Worm (Caenorhabditis elegans) whole organism, L2 larva: ENCODE measurements around the gene srh-282.

ENCODE experiments used
- C34F6.9 ChIP-seq: fragments of 150-350 bp; optimal IDR thresholded peaks from 2 replicates; lab custom pipeline; 2014; ENCODE audit warnings: missing biosample characterization, missing genetic modification characterization
- F13H6.1 ChIP-seq: sonication (generic microtip); optimal IDR thresholded peaks from 2 replicates; lab custom pipeline; 2016; ENCODE audit warnings: missing genetic modification characterization, missing compliant biosample characterization
- R02D3.7 ChIP-seq: fragments of 150-350 bp; optimal IDR thresholded peaks from 2 replicates; lab custom pipeline; 2014; ENCODE audit warnings: missing biosample characterization, missing genetic modification characterization
- Y55F3AM.14 ChIP-seq: fragments of 200-800 bp; sonication (Bioruptor generic); optimal IDR thresholded peaks from 2 replicates; lab custom pipeline; 2018; ENCODE audit warnings: mild to moderate bottlenecking, missing genetic modification characterization, missing compliant biosample characterization
- ZK546.5 ChIP-seq: sonication (generic microtip); optimal IDR thresholded peaks from 2 replicates; lab custom pipeline; 2017; ENCODE audit warnings: missing biosample characterization, missing genetic modification characterization
- alr-1 ChIP-seq: fragments of 150-350 bp; optimal IDR thresholded peaks from 2 replicates; lab custom pipeline; 2014; ENCODE audit warnings: missing biosample characterization, missing genetic modification characterization
- aly-2 ChIP-seq: fragments of 150-350 bp; optimal IDR thresholded peaks from 2 replicates; lab custom pipeline; 2014; ENCODE audit warnings: missing biosample characterization, missing genetic modification characterization
- ama-1 ChIP-seq: fragments of 150-350 bp; optimal IDR thresholded peaks from 2 replicates; lab custom pipeline; 2018; ENCODE audit warnings: inconsistent platforms
- blmp-1 ChIP-seq: sonication (generic microtip); optimal IDR thresholded peaks from 2 replicates; lab custom pipeline; 2017; ENCODE audit warnings: missing genetic modification characterization, mild to moderate bottlenecking, missing compliant biosample characterization, antibody characterized with exemption, moderate library complexity; ENCODE audit not compliant: insufficient read depth
- ceh-16 ChIP-seq: fragments of 150-350 bp; optimal IDR thresholded peaks from 2 replicates; lab custom pipeline; 2014; ENCODE audit warnings: missing biosample characterization, missing genetic modification characterization
- ceh-82 ChIP-seq: fragments of 150-350 bp; optimal IDR thresholded peaks from 2 replicates; lab custom pipeline; 2014; ENCODE audit warnings: missing biosample characterization, missing genetic modification characterization
- crh-2 ChIP-seq: sonication (generic microtip); optimal IDR thresholded peaks from 2 replicates; lab custom pipeline; 2017; ENCODE audit warnings: missing biosample characterization, missing genetic modification characterization
- dmd-4 ChIP-seq: sonication (generic microtip); optimal IDR thresholded peaks from 2 replicates; lab custom pipeline; 2017; ENCODE audit warnings: missing biosample characterization, missing genetic modification characterization
- egl-27 ChIP-seq: sonication (generic microtip); optimal IDR thresholded peaks from 3 replicates; lab custom pipeline; 2017; ENCODE audit warnings: missing biosample characterization, missing genetic modification reagents, missing genetic modification characterization
- elt-1 ChIP-seq: fragments of 150-350 bp; optimal IDR thresholded peaks from 2 replicates; lab custom pipeline; 2014; ENCODE audit warnings: missing biosample characterization, missing genetic modification characterization
- elt-3 ChIP-seq: sonication (generic microtip); optimal IDR thresholded peaks from 2 replicates; lab custom pipeline; 2017; ENCODE audit warnings: missing biosample characterization, missing genetic modification characterization
- fos-1 ChIP-seq: fragments of 150-350 bp; optimal IDR thresholded peaks from 2 replicates; lab custom pipeline; 2014; ENCODE audit warnings: missing biosample characterization, missing genetic modification characterization
- gmeb-1 ChIP-seq: fragments of 150-350 bp; optimal IDR thresholded peaks from 2 replicates; lab custom pipeline; 2014; ENCODE audit warnings: missing biosample characterization, missing genetic modification characterization
- lin-11 ChIP-seq: fragments of 150-350 bp; sonication (generic microtip); optimal IDR thresholded peaks from 2 replicates; lab custom pipeline; 2014; ENCODE audit warnings: missing biosample characterization, missing genetic modification characterization, inconsistent platforms, mixed read lengths
- lin-39 ChIP-seq: fragments of 150-350 bp; optimal IDR thresholded peaks from 2 replicates; lab custom pipeline; 2014; ENCODE audit warnings: missing biosample characterization, missing genetic modification reagents, missing genetic modification characterization
- lsy-2 ChIP-seq, 2 experiments: fragments of 150-350 bp in 1 of 2; sonication (generic microtip) in 1 of 2; optimal IDR thresholded peaks; 2 replicates each; lab custom pipeline; 2014 to 2017; ENCODE audit warnings: missing biosample characterization in 2 of 2, missing genetic modification characterization in 2 of 2
- mab-5 ChIP-seq: fragments of 150-350 bp; optimal IDR thresholded peaks from 2 replicates; lab custom pipeline; 2014; ENCODE audit warnings: missing biosample characterization, missing genetic modification characterization
- mbf-1 ChIP-seq: sonication (generic microtip); optimal IDR thresholded peaks from 2 replicates; lab custom pipeline; 2017; ENCODE audit warnings: missing biosample characterization, missing genetic modification characterization
- mdl-1 ChIP-seq, 2 experiments: fragments of 150-350 bp in 1 of 2; sonication (generic microtip) in 1 of 2; optimal IDR thresholded peaks; 2 replicates each; lab custom pipeline; 2017; ENCODE audit warnings: missing biosample characterization in 2 of 2, missing genetic modification characterization in 2 of 2
- nhr-10 ChIP-seq: sonication (generic microtip); optimal IDR thresholded peaks from 2 replicates; lab custom pipeline; 2017; ENCODE audit warnings: missing biosample characterization, missing genetic modification characterization
- nhr-11 ChIP-seq: fragments of 150-350 bp; optimal IDR thresholded peaks from 2 replicates; lab custom pipeline; 2014; ENCODE audit warnings: missing biosample characterization, missing genetic modification characterization
- nhr-129 ChIP-seq: fragments of 150-350 bp; optimal IDR thresholded peaks from 2 replicates; lab custom pipeline; 2014; ENCODE audit warnings: missing biosample characterization, missing genetic modification characterization
- nhr-23 ChIP-seq: fragments of 150-350 bp; optimal IDR thresholded peaks from 2 replicates; lab custom pipeline; 2014; ENCODE audit warnings: missing biosample characterization, missing genetic modification reagents, missing genetic modification characterization
- nhr-237 ChIP-seq: fragments of 150-350 bp; optimal IDR thresholded peaks from 2 replicates; lab custom pipeline; 2014; ENCODE audit warnings: missing biosample characterization, missing genetic modification characterization
- nhr-25 ChIP-seq: fragments of 150-350 bp; sonication (generic microtip); optimal IDR thresholded peaks from 3 replicates; lab custom pipeline; 2014; ENCODE audit warnings: missing biosample characterization, missing genetic modification characterization
- nhr-6 ChIP-seq: fragments of 150-350 bp; optimal IDR thresholded peaks from 2 replicates; lab custom pipeline; 2014; ENCODE audit warnings: missing biosample characterization, missing genetic modification characterization
- nhr-77 ChIP-seq: fragments of 150-350 bp; optimal IDR thresholded peaks from 2 replicates; lab custom pipeline; 2014; ENCODE audit warnings: missing biosample characterization, missing genetic modification characterization
- sem-4 ChIP-seq: fragments of 150-350 bp; optimal IDR thresholded peaks from 2 replicates; lab custom pipeline; 2014; ENCODE audit warnings: missing biosample characterization, missing genetic modification reagents, missing genetic modification characterization
- skn-1 ChIP-seq: sonication (generic microtip); optimal IDR thresholded peaks from 2 replicates; lab custom pipeline; 2017; ENCODE audit warnings: missing biosample characterization, missing genetic modification characterization
- sma-3 ChIP-seq: sonication (generic microtip); optimal IDR thresholded peaks from 2 replicates; lab custom pipeline; 2016; ENCODE audit warnings: missing genetic modification reagents, missing genetic modification characterization, missing compliant biosample characterization
- sma-9 ChIP-seq, 2 experiments: fragments of 150-350 bp in 1 of 2; sonication (generic microtip) in 1 of 2; optimal IDR thresholded peaks; 2 replicates each; lab custom pipeline; 2014 to 2016; ENCODE audit warnings: missing genetic modification characterization in 2 of 2, mild to moderate bottlenecking in 1 of 2, missing biosample characterization in 1 of 2, missing compliant biosample characterization in 1 of 2, missing genetic modification reagents in 1 of 2, moderate library complexity in 1 of 2
- snpc-4 ChIP-seq: fragments of 150-350 bp; optimal IDR thresholded peaks from 2 replicates; lab custom pipeline; 2014; ENCODE audit warnings: missing biosample characterization, missing genetic modification characterization
- unc-39 ChIP-seq: fragments of 150-350 bp; optimal IDR thresholded peaks from 2 replicates; lab custom pipeline; 2014; ENCODE audit warnings: missing biosample characterization, missing genetic modification characterization
- unc-55 ChIP-seq: fragments of 150-350 bp; sonication (generic microtip); optimal IDR thresholded peaks from 3 replicates; lab custom pipeline; 2014; ENCODE audit warnings: missing biosample characterization, missing genetic modification reagents, missing genetic modification characterization
- unc-62 ChIP-seq: fragments of 150-350 bp; optimal IDR thresholded peaks from 2 replicates; lab custom pipeline; 2014; ENCODE audit warnings: missing biosample characterization, missing genetic modification reagents, missing genetic modification characterization
- zag-1 ChIP-seq: fragments of 150-350 bp; optimal IDR thresholded peaks from 2 replicates; lab custom pipeline; 2014; ENCODE audit warnings: missing biosample characterization, missing genetic modification characterization
- ztf-1 ChIP-seq: fragments of 200-800 bp; sonication (Bioruptor generic); conservative IDR thresholded peaks from 2 replicates; pipeline ENCODE4 v1.3.6; 2022; ENCODE audit warnings: missing genetic modification characterization, missing compliant biosample characterization
- ztf-11 ChIP-seq: sonication (generic microtip); optimal IDR thresholded peaks from 2 replicates; lab custom pipeline; 2017; ENCODE audit warnings: missing biosample characterization, missing genetic modification characterization
- ztf-4 ChIP-seq: fragments of 150-350 bp; optimal IDR thresholded peaks from 2 replicates; lab custom pipeline; 2014; ENCODE audit warnings: missing biosample characterization, missing genetic modification characterization

srh-282 gene

DNA sequence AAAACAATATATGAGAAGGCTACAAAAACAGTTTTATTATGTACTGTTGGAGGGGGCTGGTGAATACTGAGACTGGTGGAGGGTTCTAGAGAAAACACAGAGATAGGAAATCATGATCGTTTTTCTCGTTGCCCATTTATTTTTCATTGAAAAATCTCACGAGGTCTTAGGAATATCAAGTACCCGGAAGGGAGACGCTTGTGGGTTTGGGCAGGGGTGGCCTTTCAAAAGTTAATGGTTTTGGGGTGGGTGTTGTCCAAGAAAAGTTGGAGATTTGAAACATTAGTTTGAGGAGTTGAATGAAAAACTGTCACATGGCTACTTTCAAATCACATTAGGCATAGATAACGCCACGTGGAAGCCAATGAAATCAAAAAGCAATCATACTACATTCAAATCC, 21.5 kb upstream of the srh-282 start:
- TF ChIP-seq nhr-129 (tag; lab: Kevin White, UChicago) (peak; percentile 20), unc-39 (tag; lab: Kevin White, UChicago) (no peak), lin-39 (tag; lab: Kevin White, UChicago) (peak; percentile 24)

DNA sequence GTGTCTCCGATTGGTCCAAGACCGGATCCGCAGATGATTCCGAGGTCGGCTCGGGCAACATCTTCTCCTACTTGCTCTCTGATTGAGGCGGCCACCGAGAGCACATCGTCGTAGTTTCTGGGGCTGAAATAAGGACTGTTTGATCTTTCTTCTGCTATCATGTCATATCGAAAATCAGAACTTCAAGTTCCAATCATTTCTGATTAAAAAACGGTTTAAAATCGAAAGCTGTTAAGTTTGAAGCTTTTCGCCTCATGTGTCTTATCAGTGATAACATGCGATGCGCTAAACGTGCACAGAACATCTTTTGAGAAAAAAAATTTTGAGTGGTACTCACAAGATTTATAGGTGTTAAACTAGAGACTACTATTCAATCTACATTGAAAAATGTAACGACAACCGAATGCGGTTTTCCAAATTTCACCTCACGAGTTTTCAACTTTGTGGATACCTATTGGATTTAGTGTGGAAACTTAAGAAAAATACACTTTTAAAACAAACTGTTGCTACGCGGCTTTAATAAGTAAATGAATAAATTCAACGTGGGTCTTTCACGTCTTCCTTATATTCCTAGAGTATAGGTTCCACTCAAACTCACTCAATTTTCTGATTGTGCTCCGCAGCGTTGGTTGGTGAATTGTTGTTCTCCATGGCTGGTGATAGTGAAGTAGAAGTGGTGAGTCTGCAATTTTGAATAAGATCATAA, 20.9 kb upstream of the srh-282 start:
- TF ChIP-seq nhr-23 (tag; lab: Kevin White, UChicago) (no peak), ama-1 (lab: Kevin White, UChicago) (peak; percentile 46), blmp-1 (no peak), nhr-11 (tag; lab: Kevin White, UChicago) (no peak), dmd-4 (tag; lab: Kevin White, UChicago) (no peak)

DNA sequence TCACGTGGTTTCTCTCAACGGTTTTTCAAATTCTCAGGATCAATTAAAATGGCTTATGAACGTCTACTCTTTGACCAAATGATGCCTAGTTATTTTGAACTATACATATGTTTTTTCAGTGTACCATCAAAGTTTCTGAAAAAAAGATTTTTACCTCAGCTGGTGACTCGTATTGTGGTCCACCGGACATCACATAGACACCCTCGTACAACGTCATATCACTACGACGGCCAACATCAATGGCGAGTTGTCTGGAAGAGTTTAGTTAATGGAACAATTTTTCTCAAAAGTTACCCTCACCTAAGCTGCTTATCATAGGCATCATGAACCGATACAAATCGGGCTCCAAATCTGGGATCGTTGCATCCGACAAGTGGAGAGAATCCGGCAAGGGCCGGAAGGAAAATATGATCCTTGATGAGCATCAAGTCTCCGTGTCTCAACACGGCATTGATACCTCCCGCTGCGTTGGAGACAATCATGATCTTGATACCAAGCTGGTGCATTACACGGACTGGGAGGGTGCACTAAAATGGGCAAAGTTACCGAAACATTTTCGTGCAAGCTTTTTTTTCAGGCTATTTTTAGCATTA, 20.1 kb upstream of the srh-282 start:
- no peak for TF ChIP-seq unc-55 (GFP tag; lab: Kevin White, UChicago)
- 0 out of 2 replicates have a peak, but pooled peaks have one; percentile 65 for TF ChIP-seq ztf-1 (GFP tag; lab: Robert Waterston, UW)
- TF ChIP-seq ztf-11 (tag; lab: Kevin White, UChicago): no peak
- no peak for TF ChIP-seq elt-1

DNA sequence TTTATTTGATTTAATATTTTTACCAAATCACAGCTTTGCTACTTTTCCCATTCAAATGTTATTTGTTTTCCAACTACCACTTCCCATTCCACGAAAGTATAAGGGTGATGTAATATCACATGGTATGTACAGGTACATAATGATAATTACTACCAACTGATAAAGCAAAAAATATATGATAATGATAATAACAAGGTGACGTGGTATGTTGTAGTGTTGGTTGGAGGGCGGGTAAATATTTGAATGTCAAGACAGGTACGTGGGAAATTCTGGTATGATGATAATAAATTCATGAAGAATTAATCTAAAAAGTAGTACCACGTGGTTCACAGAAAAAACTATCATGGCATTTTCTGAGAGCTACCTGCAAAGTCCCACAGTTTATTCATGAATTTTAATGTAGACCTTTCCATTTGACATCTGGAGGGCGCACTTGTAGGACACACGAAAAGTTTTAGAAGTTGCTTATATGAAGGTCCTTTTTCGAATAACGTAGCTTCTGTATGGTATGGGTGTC, 18.7 kb upstream of the srh-282 start:
- TF ChIP-seq ama-1 (lab: Kevin White, UChicago): peak; percentile 13
- TF ChIP-seq nhr-237: no peak
- TF ChIP-seq mdl-1 (tag; optimal IDR thresholded peaks at IDR 0.05; lab: Kevin White, UChicago): no peak
- peak; percentile 80 for TF ChIP-seq fos-1
- TF ChIP-seq unc-39 (tag; lab: Kevin White, UChicago): no peak
- no peak for TF ChIP-seq snpc-4 (tag; lab: Kevin White, UChicago)
- TF ChIP-seq ZK546.5 (tag; lab: Kevin White, UChicago): no peak
- no peak for TF ChIP-seq ztf-4
- no peak for TF ChIP-seq mab-5 (tag; lab: Kevin White, UChicago)
- no peak for TF ChIP-seq aly-2 (tag; lab: Kevin White, UChicago)
- TF ChIP-seq ztf-11 (tag; lab: Kevin White, UChicago): no peak
- no peak for TF ChIP-seq elt-3 (tag; lab: Kevin White, UChicago)
- no peak for TF ChIP-seq unc-62
- no peak for TF ChIP-seq elt-1
- TF ChIP-seq lin-39 (tag; lab: Kevin White, UChicago): no peak
- TF ChIP-seq nhr-23 (tag; lab: Kevin White, UChicago): no peak
- no peak for TF ChIP-seq sem-4 (tag; lab: Kevin White, UChicago)
- no peak for TF ChIP-seq nhr-77
- TF ChIP-seq ceh-16 (tag; lab: Kevin White, UChicago): no peak
- no peak for TF ChIP-seq R02D3.7 (tag; lab: Kevin White, UChicago)
- no peak for TF ChIP-seq unc-55 (GFP tag; lab: Kevin White, UChicago)
- TF ChIP-seq nhr-6 (tag; lab: Kevin White, UChicago): no peak
- TF ChIP-seq alr-1 (tag; lab: Kevin White, UChicago): no peak
- TF ChIP-seq egl-27 (tag; lab: Kevin White, UChicago): no peak
- no peak for TF ChIP-seq zag-1 (tag; lab: Kevin White, UChicago)
- TF ChIP-seq nhr-11 (tag; lab: Kevin White, UChicago): no peak
- peak; percentile 87 for TF ChIP-seq skn-1 (tag; lab: Kevin White, UChicago)
- TF ChIP-seq lsy-2 (tag; optimal IDR thresholded peaks at IDR 0.05; lab: Kevin White, UChicago): peak in 1 of 2 experiments; percentile 43
- TF ChIP-seq nhr-25 (tag; lab: Kevin White, UChicago): no peak
- no peak for TF ChIP-seq C34F6.9 (tag; lab: Kevin White, UChicago)
- TF ChIP-seq sma-9 (GFP tag; optimal IDR thresholded peaks at IDR 0.05; lab: Kevin White, UChicago): peak; percentile 50
- TF ChIP-seq sma-9 (tag; optimal IDR thresholded peaks at IDR 0.05; lab: Kevin White, UChicago): no peak
- no peak for TF ChIP-seq ztf-1 (GFP tag; lab: Robert Waterston, UW)
- TF ChIP-seq crh-2 (tag; lab: Kevin White, UChicago): peak; percentile 90
- peak; percentile 6 for TF ChIP-seq F13H6.1 (tag; lab: Kevin White, UChicago)
- peak; percentile 56 for TF ChIP-seq sma-3 (GFP tag; lab: Kevin White, UChicago)
- peak; percentile 47 for TF ChIP-seq Y55F3AM.14 (GFP tag; lab: Kevin White, UChicago)
- peak; percentile 67 for TF ChIP-seq gmeb-1
- no peak for TF ChIP-seq lin-11 (tag; lab: Kevin White, UChicago)
- TF ChIP-seq mbf-1 (tag; lab: Kevin White, UChicago): no peak
- TF ChIP-seq nhr-10 (tag; lab: Kevin White, UChicago): no peak
- TF ChIP-seq nhr-129 (tag; lab: Kevin White, UChicago): no peak
- peak; percentile 18 for TF ChIP-seq blmp-1
- TF ChIP-seq ceh-82 (tag; lab: Kevin White, UChicago): no peak
